Worm (Caenorhabditis elegans): ENCODE results near the gene nhr-211.

DNA sequence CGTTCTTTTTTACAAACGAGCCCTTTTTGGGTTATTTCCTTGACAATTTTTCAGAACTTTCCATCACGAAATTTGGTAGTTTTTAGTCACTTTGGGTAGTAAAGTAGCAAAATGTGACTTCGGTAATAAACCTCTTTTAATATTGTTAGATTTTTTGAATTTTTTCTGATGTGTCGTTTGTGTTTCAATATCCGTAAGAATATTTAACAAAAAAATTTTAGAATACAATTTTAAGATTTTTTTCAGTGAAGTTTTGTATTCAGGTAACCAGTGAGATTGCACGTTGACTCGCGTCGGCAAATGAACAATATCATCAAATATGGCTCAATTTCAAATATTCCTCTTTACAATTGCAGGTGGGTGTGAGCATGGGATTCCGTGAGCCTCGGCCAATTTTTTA is 14.2 kb upstream of the nhr-211 start, which contains the start of gene srt-31:
- no peak for TF ChIP-seq cog-1 (tag; optimal IDR thresholded peaks at IDR 0.05)
- no peak for TF ChIP-seq flt-1 (GFP tag; IDR thresholded peaks at IDR 0.05)

All from whole organism, midembryonic.